Fruit fly (Drosophila melanogaster) S2 (cell line): ENCODE measurements around the gene CG7294.

Source experiments
- CG8478 ChIP-seq: fragments of >200 bp; optimal IDR thresholded peaks from 2 replicates; lab custom pipeline; 2018
- CTCF ChIP-seq, 2 experiments: fragments of >200 bp; optimal IDR thresholded peaks; 2 replicates each; lab custom pipeline; 2018

The CG7294 gene

dm6 chr2L:10676933-10677714 lies 11.9 kb downstream of the CG7294 start, which contains the start of gene CG17104:
Gene CG17104 (plus strand): TSS chr2L:10677198.
- TF ChIP-seq CTCF (optimal IDR thresholded peaks at IDR 0.05; lab: Kevin White, UChicago) (no peak), CG8478 (lab: Kevin White, UChicago) (no peak)

- TF ChIP-seq CG8478 (lab: Kevin White, UChicago) = no peak
- TF ChIP-seq CTCF (optimal IDR thresholded peaks at IDR 0.05; lab: Kevin White, UChicago) = no peak
Observed at dm6 chr2L:10672989-10673388, 16.1 kb downstream of the CG7294 start.

dm6 chr2L:10671530-10671929 lies 17.5 kb downstream of the CG7294 start:
- no peak for TF ChIP-seq CTCF (optimal IDR thresholded peaks at IDR 0.05; lab: Kevin White, UChicago)
- no peak for TF ChIP-seq CG8478 (lab: Kevin White, UChicago)

dm6 chr2L:10665603-10666002 lies 23.5 kb downstream of the CG7294 start:
- TF ChIP-seq CTCF (optimal IDR thresholded peaks at IDR 0.05; lab: Kevin White, UChicago) = no peak
- TF ChIP-seq CG8478 (lab: Kevin White, UChicago) = no peak

dm6 chr2L:10661490-10662240 lies 27.4 kb downstream of the CG7294 start, which contains the start of gene CG31871:
Gene CG31871 (plus strand): TSS chr2L:10662081.
- TF ChIP-seq CTCF (optimal IDR thresholded peaks at IDR 0.05; lab: Kevin White, UChicago) (no peak), CG8478 (lab: Kevin White, UChicago) (no peak)

dm6 chr2L:10657981-10658380 lies 31.1 kb downstream of the CG7294 start, which contains the start of gene CG45690:
Gene CG45690 (plus strand): TSS chr2L:10658281.
- no peak for TF ChIP-seq CTCF (optimal IDR thresholded peaks at IDR 0.05; lab: Kevin White, UChicago)
- TF ChIP-seq CG8478 (lab: Kevin White, UChicago) = no peak

- TF ChIP-seq CTCF (optimal IDR thresholded peaks at IDR 0.05; lab: Kevin White, UChicago) = no peak
Observed at dm6 chr2L:10654520-10654919, 34.6 kb downstream of the CG7294 start.

dm6 chr2L:10651313-10651712 lies 37.8 kb downstream of the CG7294 start, which contains the start of gene dbf:
Gene dbf (plus strand): TSS chr2L:10651613.
- no peak for TF ChIP-seq CG8478 (lab: Kevin White, UChicago)
- no peak for TF ChIP-seq CTCF (optimal IDR thresholded peaks at IDR 0.05; lab: Kevin White, UChicago)

- no peak for TF ChIP-seq CTCF (optimal IDR thresholded peaks at IDR 0.05; lab: Kevin White, UChicago)
Observed at dm6 chr2L:10647720-10648349, 41.2 kb downstream of the CG7294 start.

dm6 chr2L:10646726-10647125 lies 42.3 kb downstream of the CG7294 start:
- TF ChIP-seq CG8478 (lab: Kevin White, UChicago) (no peak), CTCF (optimal IDR thresholded peaks at IDR 0.05; lab: Kevin White, UChicago) (no peak)

- TF ChIP-seq CG8478 (lab: Kevin White, UChicago) = no peak
- TF ChIP-seq CTCF (optimal IDR thresholded peaks at IDR 0.05; lab: Kevin White, UChicago) = no peak
Observed at dm6 chr2L:10646115-10646514, 43.0 kb downstream of the CG7294 start, which contains the start of gene CG17097. Gene CG17097 (plus strand): TSS chr2L:10646415.

- TF ChIP-seq CG8478 (lab: Kevin White, UChicago) (no peak), CTCF (optimal IDR thresholded peaks at IDR 0.05; lab: Kevin White, UChicago) (no peak)
Observed at dm6 chr2L:10643671-10644070, 45.4 kb downstream of the CG7294 start, which contains the start of gene CG18284. Gene CG18284 (plus strand): TSS chr2L:10643971.

dm6 chr2L:10639631-10640030 lies 49.4 kb downstream of the CG7294 start, which contains the start of gene CG31872:
Gene CG31872 (plus strand): TSS chr2L:10639931.
- TF ChIP-seq CTCF (optimal IDR thresholded peaks at IDR 0.05; lab: Kevin White, UChicago) (no peak), CG8478 (lab: Kevin White, UChicago) (no peak)
